Fruit fly (Drosophila melanogaster) whole organism, prepupa: ENCODE measurements around the gene Ssadh.

Experiments used
- Blimp-1 ChIP-seq: fragments of 200-800 bp; sonication (Bioruptor generic); optimal IDR thresholded peaks from 3 replicates; lab custom pipeline; 2017; ENCODE audit warnings: missing biosample characterization, missing genetic modification characterization, mild to moderate bottlenecking, moderate library complexity, missing genetic modification reagents
- CG11902 ChIP-seq: fragments of 200-800 bp; sonication (Bioruptor generic); optimal IDR thresholded peaks from 3 replicates; lab custom pipeline; 2016; ENCODE audit warnings: missing biosample characterization, missing genetic modification characterization
- CG9139 ChIP-seq: fragments of 200-800 bp; sonication (Bioruptor generic); optimal IDR thresholded peaks from 3 replicates; lab custom pipeline; 2017; ENCODE audit warnings: missing biosample characterization, mild to moderate bottlenecking, missing genetic modification characterization
- Hr39 ChIP-seq: fragments of 200-800 bp; sonication (Bioruptor generic); optimal IDR thresholded peaks from 2 replicates; lab custom pipeline; 2016; ENCODE audit warnings: missing biosample characterization, missing genetic modification characterization
- Lpt ChIP-seq: fragments of 200-800 bp; sonication (Bioruptor generic); optimal IDR thresholded peaks from 3 replicates; lab custom pipeline; 2016; ENCODE audit warnings: missing biosample characterization, missing genetic modification characterization
- OdsH ChIP-seq: fragments of 200-800 bp; sonication (Bioruptor generic); optimal IDR thresholded peaks from 3 replicates; lab custom pipeline; 2016; ENCODE audit warnings: missing biosample characterization, missing genetic modification characterization
- Smox ChIP-seq: fragments of 200-800 bp; sonication (Bioruptor generic); optimal IDR thresholded peaks from 3 replicates; lab custom pipeline; 2016; ENCODE audit warnings: missing biosample characterization, missing genetic modification characterization
- achi ChIP-seq: fragments of 200-800 bp; sonication (Bioruptor generic); optimal IDR thresholded peaks from 3 replicates; lab custom pipeline; 2016; ENCODE audit warnings: missing biosample characterization, missing genetic modification characterization
- cyc ChIP-seq: fragments of 200-800 bp; sonication (Bioruptor generic); optimal IDR thresholded peaks from 3 replicates; lab custom pipeline; 2016; ENCODE audit warnings: missing biosample characterization, missing genetic modification characterization
- dac ChIP-seq: fragments of 200-800 bp; sonication (Bioruptor generic); optimal IDR thresholded peaks from 2 replicates; lab custom pipeline; 2017; ENCODE audit warnings: missing biosample characterization, mild to moderate bottlenecking, missing genetic modification characterization
- net ChIP-seq: fragments of 200-800 bp; sonication (Bioruptor generic); optimal IDR thresholded peaks from 3 replicates; lab custom pipeline; 2016; ENCODE audit warnings: missing biosample characterization, missing genetic modification characterization
- pdm3 ChIP-seq: fragments of 200-800 bp; sonication (Bioruptor generic); optimal IDR thresholded peaks from 3 replicates; lab custom pipeline; 2016; ENCODE audit warnings: missing biosample characterization, missing genetic modification characterization
- topi ChIP-seq: fragments of 200-800 bp; sonication (Bioruptor generic); optimal IDR thresholded peaks from 3 replicates; lab custom pipeline; 2016; ENCODE audit warnings: missing biosample characterization, missing genetic modification characterization

dm6 chr3R:25638381-25638780, 11.7 kb upstream of the Ssadh start:
- TF ChIP-seq CG11902 (no peak), cyc (GFP tag; lab: Kevin White, UChicago) (no peak), Lpt (GFP tag; lab: Kevin White, UChicago) (no peak), topi (GFP tag; lab: Kevin White, UChicago) (no peak), OdsH (GFP tag; lab: Kevin White, UChicago) (no peak), Smox (GFP tag; lab: Kevin White, UChicago) (no peak), CG9139 (GFP tag; lab: Kevin White, UChicago) (no peak), pdm3 (GFP tag; lab: Kevin White, UChicago) (no peak), dac (no peak), Hr39 (GFP tag; lab: Kevin White, UChicago) (no peak), achi (no peak), Blimp-1 (no peak), net (GFP tag; lab: Kevin White, UChicago) (no peak)
